Fruit fly (Drosophila melanogaster) whole organism, pupa: Measurements from ENCODE around the gene robl37BC.

Experiments
- CG10348 ChIP-seq: fragments of 200-800 bp; sonication (Bioruptor generic); IDR thresholded peaks from 2 replicates; pipeline ENCODE4 v1.3.6; 2022; ENCODE audit warnings: missing biosample characterization, missing genetic modification characterization
- CG12605 ChIP-seq: fragments of 200-800 bp; sonication (Bioruptor generic); IDR thresholded peaks from 2 replicates; pipeline ENCODE4 v1.3.6; 2022; ENCODE audit warnings: missing biosample characterization, missing genetic modification characterization
- CG13204 ChIP-seq: fragments of 200-800 bp; sonication (Bioruptor generic); optimal IDR thresholded peaks from 2 replicates; lab custom pipeline; 2018; ENCODE audit warnings: missing biosample characterization, mild to moderate bottlenecking, missing genetic modification characterization, moderate library complexity
- CG14655 ChIP-seq: fragments of 200-800 bp; sonication (Bioruptor generic); optimal IDR thresholded peaks from 3 replicates; lab custom pipeline; 2017; ENCODE audit warnings: mild to moderate bottlenecking, missing biosample characterization, missing genetic modification reagents, missing genetic modification characterization
- CG15710 ChIP-seq: fragments of 200-800 bp; sonication (Bioruptor generic); optimal IDR thresholded peaks from 2 replicates; lab custom pipeline; 2018; ENCODE audit warnings: missing biosample characterization, mild to moderate bottlenecking, missing genetic modification characterization, moderate library complexity
- CG17806 ChIP-seq: fragments of 200-800 bp; sonication (Bioruptor generic); optimal IDR thresholded peaks from 2 replicates; lab custom pipeline; 2018; ENCODE audit warnings: missing biosample characterization, mild to moderate bottlenecking, missing genetic modification characterization, moderate library complexity
- CG32121 ChIP-seq: fragments of 200-800 bp; sonication (Bioruptor generic); IDR thresholded peaks from 2 replicates; pipeline ENCODE4 v1.3.6; 2022; ENCODE audit warnings: missing biosample characterization, missing genetic modification characterization
- CG34367 ChIP-seq: fragments of 200-800 bp; sonication (Bioruptor generic); optimal IDR thresholded peaks from 2 replicates; lab custom pipeline; 2018; ENCODE audit warnings: missing biosample characterization, mild to moderate bottlenecking, missing genetic modification characterization
- CG4496 ChIP-seq: fragments of 200-800 bp; sonication (Bioruptor generic); IDR thresholded peaks from 3 replicates; pipeline ENCODE4 v1.3.6; 2022; ENCODE audit warnings: missing biosample characterization, missing genetic modification characterization
- CG8159 ChIP-seq: fragments of 200-800 bp; sonication (Bioruptor generic); optimal IDR thresholded peaks from 3 replicates; lab custom pipeline; 2018; ENCODE audit warnings: missing biosample characterization, mild to moderate bottlenecking, missing genetic modification characterization, moderate library complexity
- CG8301 ChIP-seq: fragments of 200-800 bp; sonication (Bioruptor generic); optimal IDR thresholded peaks from 2 replicates; lab custom pipeline; 2018; ENCODE audit warnings: missing biosample characterization, mild to moderate bottlenecking, missing genetic modification characterization
- CG9948 ChIP-seq: fragments of 200-800 bp; sonication (Bioruptor generic); optimal IDR thresholded peaks from 2 replicates; lab custom pipeline; 2018; ENCODE audit warnings: missing biosample characterization, mild to moderate bottlenecking, missing genetic modification characterization, moderate library complexity
- D1 ChIP-seq: fragments of 200-800 bp; sonication (Bioruptor generic); optimal IDR thresholded peaks from 2 replicates; lab custom pipeline; 2018; ENCODE audit warnings: missing biosample characterization, mild to moderate bottlenecking, missing genetic modification characterization, moderate library complexity
- EcR ChIP-seq: fragments of 200-800 bp; sonication (Bioruptor generic); optimal IDR thresholded peaks from 3 replicates; lab custom pipeline; 2019; ENCODE audit warnings: missing biosample characterization, missing genetic modification characterization, mild to moderate bottlenecking, moderate library complexity, missing genetic modification reagents
- Ets98B ChIP-seq: fragments of 200-800 bp; sonication (Bioruptor generic); IDR thresholded peaks from 2 replicates; pipeline ENCODE4 v1.3.6; 2022; ENCODE audit warnings: missing biosample characterization, missing genetic modification characterization
- Pif1A ChIP-seq: fragments of 200-800 bp; sonication (Bioruptor generic); optimal IDR thresholded peaks from 3 replicates; lab custom pipeline; 2016; ENCODE audit warnings: missing biosample characterization, missing genetic modification characterization
- Pif1B ChIP-seq: fragments of 200-800 bp; sonication (Bioruptor generic); optimal IDR thresholded peaks from 3 replicates; lab custom pipeline; 2016; ENCODE audit warnings: missing biosample characterization, missing genetic modification characterization
- Snoo ChIP-seq: fragments of 200-800 bp; sonication (Bioruptor generic); optimal IDR thresholded peaks from 3 replicates; lab custom pipeline; 2017; ENCODE audit warnings: missing biosample characterization, mild to moderate bottlenecking, missing genetic modification characterization, inconsistent platforms
- fd96Ca ChIP-seq: fragments of 200-800 bp; sonication (Bioruptor generic); IDR thresholded peaks from 3 replicates; pipeline ENCODE4 v1.3.6; 2022; ENCODE audit warnings: missing biosample characterization, missing genetic modification characterization
- gl ChIP-seq: fragments of 200-800 bp; sonication (Bioruptor generic); optimal IDR thresholded peaks from 2 replicates; lab custom pipeline; 2018; ENCODE audit warnings: missing biosample characterization, mild to moderate bottlenecking, missing genetic modification characterization
- rn ChIP-seq: fragments of 200-800 bp; sonication (Bioruptor generic); IDR thresholded peaks from 2 replicates; pipeline ENCODE4 v1.3.6; 2022; ENCODE audit warnings: missing biosample characterization, missing genetic modification characterization

robl37BC gene

dm6 chr2L:18981947-18982579, 28.6 kb upstream of the robl37BC start:
- peak; percentile 75 for TF ChIP-seq Pif1A
- TF ChIP-seq CG34367 (tag; lab: Kevin White, UChicago) = peak; percentile 65
- peak; percentile 70 for TF ChIP-seq Pif1B (GFP tag; lab: Kevin White, UChicago)
- 0 out of 2 replicates have a peak, but pooled peaks have one; percentile 20 for TF ChIP-seq CG10348 (GFP tag; lab: Robert Waterston, UW)
- TF ChIP-seq CG15710 (tag; lab: Kevin White, UChicago) = peak; percentile 74
- no peak for TF ChIP-seq Snoo (tag; lab: Kevin White, UChicago)
- TF ChIP-seq CG17806 (tag; lab: Kevin White, UChicago) = peak; percentile 77
- TF ChIP-seq rn (GFP tag; lab: Robert Waterston, UW) = peak; percentile 58; the same call in 1 of the 2 replicates
- TF ChIP-seq EcR = peak; percentile 33
- peak; percentile 87 for TF ChIP-seq CG4496 (GFP tag; lab: Robert Waterston, UW)
- TF ChIP-seq CG13204 = peak; percentile 27
- TF ChIP-seq CG12605 (GFP tag; lab: Robert Waterston, UW) = peak; percentile 64; the same call in 1 of the 2 replicates
- TF ChIP-seq CG9948 = peak; percentile 77
- TF ChIP-seq gl (tag; lab: Kevin White, UChicago) = no peak
- peak; percentile 77 for TF ChIP-seq CG8159 (tag; lab: Kevin White, UChicago)
- peak; percentile 89 for TF ChIP-seq CG32121
- no peak for TF ChIP-seq D1
- TF ChIP-seq Ets98B (GFP tag; lab: Robert Waterston, UW) = peak; percentile 84
- TF ChIP-seq CG14655 = peak; percentile 80
- TF ChIP-seq CG8301 = peak; percentile 79
- TF ChIP-seq fd96Ca (GFP tag; lab: Robert Waterston, UW) = peak; percentile 74

dm6 chr2L:18982826-18983758, 27.6 kb upstream of the robl37BC start:
- TF ChIP-seq CG13204 (no peak), CG17806 (tag; lab: Kevin White, UChicago) (no peak), CG8159 (tag; lab: Kevin White, UChicago) (peak; percentile 34), CG15710 (tag; lab: Kevin White, UChicago) (peak; percentile 21), EcR (peak; percentile 85)

- TF ChIP-seq CG8301 (no peak), CG9948 (no peak), fd96Ca (GFP tag; lab: Robert Waterston, UW) (no peak), Pif1A (no peak), CG12605 (GFP tag; lab: Robert Waterston, UW) (no peak), CG34367 (tag; lab: Kevin White, UChicago) (no peak), Snoo (tag; lab: Kevin White, UChicago) (no peak)
These were observed 26.5 kb upstream of the robl37BC start for dm6 chr2L:18984158-18984557.

dm6 chr2L:18985201-18986124, 25.2 kb upstream of the robl37BC start:
- TF ChIP-seq gl (tag; lab: Kevin White, UChicago) = no peak
- no peak for TF ChIP-seq rn (GFP tag; lab: Robert Waterston, UW)
- no peak for TF ChIP-seq CG13204
- peak; percentile 9 for TF ChIP-seq CG8159 (tag; lab: Kevin White, UChicago)
- TF ChIP-seq CG14655 = peak; percentile 36
- TF ChIP-seq CG4496 (GFP tag; lab: Robert Waterston, UW) = no peak
- no peak for TF ChIP-seq CG34367 (tag; lab: Kevin White, UChicago)
- no peak for TF ChIP-seq CG9948
- TF ChIP-seq Ets98B (GFP tag; lab: Robert Waterston, UW) = no peak
- TF ChIP-seq D1 = no peak
- TF ChIP-seq Snoo (tag; lab: Kevin White, UChicago) = no peak
- no peak for TF ChIP-seq Pif1B (GFP tag; lab: Kevin White, UChicago)
- no peak for TF ChIP-seq CG17806 (tag; lab: Kevin White, UChicago)
- no peak for TF ChIP-seq CG12605 (GFP tag; lab: Robert Waterston, UW)
- TF ChIP-seq fd96Ca (GFP tag; lab: Robert Waterston, UW) = no peak
- peak; percentile 9 for TF ChIP-seq CG8301
- no peak for TF ChIP-seq CG32121
- TF ChIP-seq CG15710 (tag; lab: Kevin White, UChicago) = peak; percentile 12
- TF ChIP-seq CG10348 (GFP tag; lab: Robert Waterston, UW) = no peak
- TF ChIP-seq EcR = no peak
- TF ChIP-seq Pif1A = peak; percentile 6

dm6 chr2L:18986125-18986498, 24.6 kb upstream of the robl37BC start:
- TF ChIP-seq CG32121 (no peak), CG17806 (tag; lab: Kevin White, UChicago) (no peak), CG14655 (no peak), CG13204 (no peak), CG9948 (no peak), EcR (no peak), D1 (no peak), rn (GFP tag; lab: Robert Waterston, UW) (no peak), Ets98B (GFP tag; lab: Robert Waterston, UW) (no peak), CG8301 (no peak), CG12605 (GFP tag; lab: Robert Waterston, UW) (no peak)
